Worm (Caenorhabditis elegans): Measurements from ENCODE around the gene C55A1.11.

DNA sequence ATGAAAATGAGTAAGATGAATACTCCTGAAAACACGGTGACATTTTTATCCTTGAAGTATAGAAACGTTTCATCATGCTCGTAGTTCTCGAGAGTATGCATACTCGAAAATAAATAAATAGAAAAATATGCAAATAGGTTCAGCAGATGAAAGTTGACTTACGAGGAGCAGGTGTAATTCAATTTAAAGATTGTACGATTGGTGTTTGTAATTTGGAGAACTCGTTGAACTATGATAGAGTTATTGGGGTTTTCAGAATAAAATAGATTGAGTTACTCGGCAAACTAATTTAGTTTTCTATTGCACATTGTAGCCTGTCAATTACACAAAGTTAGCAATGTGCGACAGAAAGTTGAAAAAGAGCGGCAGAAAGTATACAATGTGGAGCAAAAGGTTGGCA is 13.2 kb downstream of the C55A1.11 start, which contains the start of gene srz-44:
- TF ChIP-seq him-1 (tag; optimal IDR thresholded peaks at IDR 0.05) (no peak), W03F9.2 (tag; optimal IDR thresholded peaks at IDR 0.05) (no peak)
